Worm (Caenorhabditis elegans): ENCODE measurements around the gene C25G4.7.
"Not testable (repeated sequence)": the region's sequence is repeated elsewhere in the genome, so short reads cannot be mapped to it uniquely, and the experiment has no call there.

The C25G4.7 gene

ce11 chrIV:12441715-12442114, 15.0 kb upstream of the C25G4.7 start, which contains the start of gene C25G4.17:
Gene C25G4.17 (plus strand): TSS chrIV:12442015.
- TF ChIP-seq unc-62 (GFP tag; optimal IDR thresholded peaks at IDR 0.05), result no peak

- no peak for TF ChIP-seq unc-62 (GFP tag; optimal IDR thresholded peaks at IDR 0.05)
These were observed 12.8 kb upstream of the C25G4.7 start, which contains the start of gene C25G4.2 for ce11 chrIV:12443936-12444335. Gene C25G4.2 (minus strand): TSS chrIV:12444035.

- TF ChIP-seq unc-62 (GFP tag; optimal IDR thresholded peaks at IDR 0.05), result no peak
These were observed 11.2 kb upstream of the C25G4.7 start, which contains the start of gene C25G4.3 for ce11 chrIV:12445463-12445934. Gene C25G4.3 (minus strand): TSS chrIV:12445884.

- no peak for TF ChIP-seq unc-62 (GFP tag; optimal IDR thresholded peaks at IDR 0.05)
These were observed 5.4 kb upstream of the C25G4.7 start, which contains the start of gene dpy-26 for ce11 chrIV:12451225-12451831. Gene dpy-26 (minus strand): TSS chrIV:12451335.

ce11 chrIV:12454115-12454514, 2.6 kb upstream of the C25G4.7 start, which contains the start of gene spe-44:
Gene spe-44 (minus strand): TSS chrIV:12454215.
- no peak for TF ChIP-seq unc-62 (GFP tag; optimal IDR thresholded peaks at IDR 0.05)

- no peak for TF ChIP-seq unc-62 (GFP tag; optimal IDR thresholded peaks at IDR 0.05)
These were observed 2.0 kb upstream of the C25G4.7 start, which contains the start of gene smz-1 for ce11 chrIV:12454750-12455149. Gene smz-1 (plus strand): TSS chrIV:12455050.

- no peak for TF ChIP-seq unc-62 (GFP tag; optimal IDR thresholded peaks at IDR 0.05)
These were observed 6.7 kb downstream of the C25G4.7 start, which contains the start of gene C25G4.8 for ce11 chrIV:12463370-12463769. Gene C25G4.8 (minus strand): TSS chrIV:12463470.

- no peak for TF ChIP-seq unc-62 (GFP tag; optimal IDR thresholded peaks at IDR 0.05)
These were observed 8.1 kb downstream of the C25G4.7 start for ce11 chrIV:12464822-12465221.

ce11 chrIV:12467761-12468160, 11.0 kb downstream of the C25G4.7 start:
- no peak for TF ChIP-seq unc-62 (GFP tag; optimal IDR thresholded peaks at IDR 0.05)

- TF ChIP-seq unc-62 (GFP tag; optimal IDR thresholded peaks at IDR 0.05), result no peak
These were observed 11.6 kb downstream of the C25G4.7 start, which contains the start of gene igdb-2 for ce11 chrIV:12468359-12468758. Gene igdb-2 (plus strand): TSS chrIV:12468659.

- TF ChIP-seq unc-62 (GFP tag; optimal IDR thresholded peaks at IDR 0.05), result not testable (repeated sequence)
These were observed 20.2 kb downstream of the C25G4.7 start, which contains the start of gene T04A11.1 for ce11 chrIV:12476942-12477341. Gene T04A11.1 (minus strand): TSS chrIV:12477042.

- TF ChIP-seq unc-62 (GFP tag; optimal IDR thresholded peaks at IDR 0.05), result not testable (repeated sequence)
These were observed 22.0 kb downstream of the C25G4.7 start, which contains the start of gene igdb-1 for ce11 chrIV:12478711-12479110. Gene igdb-1 (plus strand): TSS chrIV:12479011.

- not testable (repeated sequence) for TF ChIP-seq unc-62 (GFP tag; optimal IDR thresholded peaks at IDR 0.05)
These were observed 27.8 kb downstream of the C25G4.7 start, which contains the start of gene T04A11.4 for ce11 chrIV:12484479-12484878. Gene T04A11.4 (minus strand): TSS chrIV:12484579.

- TF ChIP-seq unc-62 (GFP tag; optimal IDR thresholded peaks at IDR 0.05), result no peak
These were observed 30.5 kb downstream of the C25G4.7 start, which contains the start of gene sru-26 for ce11 chrIV:12487194-12487593. Gene sru-26 (plus strand): TSS chrIV:12487494.

ce11 chrIV:12490491-12490890, 33.8 kb downstream of the C25G4.7 start, which contains the start of gene him-6:
Gene him-6 (plus strand): TSS chrIV:12490791.
- TF ChIP-seq unc-62 (GFP tag; optimal IDR thresholded peaks at IDR 0.05), result no peak

- TF ChIP-seq unc-62 (GFP tag; optimal IDR thresholded peaks at IDR 0.05), result no peak
These were observed 38.5 kb downstream of the C25G4.7 start, which contains the start of gene sru-20 for ce11 chrIV:12495196-12495595. Gene sru-20 (plus strand): TSS chrIV:12495496.

- no peak for TF ChIP-seq unc-62 (GFP tag; optimal IDR thresholded peaks at IDR 0.05)
These were observed 41.5 kb downstream of the C25G4.7 start, which contains the start of gene sru-19 for ce11 chrIV:12498238-12498637. Gene sru-19 (plus strand): TSS chrIV:12498538.
